Fruit fly (Drosophila melanogaster): ENCODE results near the gene CG42613.
A peak's percentile ranks its signal among the peaks of the same experiment; 100 is the strongest.

DNA sequence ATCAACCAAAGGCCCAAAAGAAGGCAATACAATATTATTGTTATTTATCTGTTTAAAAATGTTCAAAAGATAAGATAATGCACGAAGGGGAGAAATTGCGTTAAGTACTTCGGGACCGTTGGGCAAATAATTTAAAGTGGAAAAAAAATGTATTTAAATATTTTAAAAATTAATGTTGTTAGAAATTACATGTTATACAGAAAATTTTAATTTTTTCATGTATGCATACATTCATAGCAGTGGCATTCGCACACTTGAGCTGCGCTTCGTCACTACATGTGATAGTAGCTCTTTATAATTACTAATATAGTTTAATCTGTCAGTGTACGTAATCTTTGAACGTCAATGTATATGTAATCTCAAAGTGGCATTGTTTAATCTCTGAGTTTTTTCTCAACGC, 33.8 kb upstream of the CG42613 start:
- TF ChIP-seq dysf (GFP tag; IDR thresholded peaks at IDR 0.05) (peak; percentile 77), peb (GFP tag; IDR thresholded peaks at IDR 0.05) (no peak), B-H1 (GFP tag; IDR thresholded peaks at IDR 0.05) (peak; percentile 60; the same call in 2 of the 3 replicates), onecut (GFP tag; IDR thresholded peaks at IDR 0.05) (peak; percentile 16; the same call in 1 of the 2 replicates)
